Worm (Caenorhabditis elegans): ENCODE data around the gene nhr-203.

nhr-203 gene

DNA sequence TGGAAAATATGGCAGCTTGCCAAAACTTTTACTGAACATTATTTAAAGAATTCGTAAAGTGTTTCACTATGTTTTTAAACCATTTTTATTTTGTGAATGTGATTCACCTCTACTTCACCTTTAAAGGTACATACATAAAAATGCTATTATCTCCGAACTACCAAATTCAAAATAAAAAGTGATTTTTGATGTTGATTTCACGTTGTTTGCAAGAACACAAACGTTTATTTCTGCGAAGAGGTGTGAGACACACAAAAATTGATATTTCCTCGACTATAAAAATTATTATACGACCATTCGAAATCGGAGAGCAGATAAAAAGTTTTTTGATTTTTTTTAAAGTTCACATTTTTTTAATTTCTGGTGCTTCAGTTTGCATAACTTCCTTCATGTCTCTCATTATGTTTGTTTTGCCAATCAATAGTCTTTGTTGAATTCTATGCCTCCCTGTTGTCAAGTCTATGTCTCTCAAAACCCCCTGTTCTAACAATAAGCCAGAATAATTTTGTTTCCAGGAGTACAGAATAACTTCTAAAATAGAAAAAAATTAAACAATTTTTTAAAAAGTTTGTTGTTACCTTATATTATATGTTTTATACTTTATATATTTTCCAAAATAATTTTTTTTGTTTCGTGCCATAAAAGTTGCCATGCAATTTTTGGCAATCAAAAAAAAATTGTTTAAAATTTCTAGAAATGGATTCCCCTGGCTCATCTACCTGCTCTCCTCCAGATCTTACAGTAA is 8.7 kb upstream of the nhr-203 start, which contains the start of gene nhr-123:
TSS of gene nhr-123 (plus strand) at position 695 of the 745 bp plus-strand sequence.
- TF ChIP-seq unc-39 (tag; optimal IDR thresholded peaks at IDR 0.05) (no peak), nhr-25 (tag; optimal IDR thresholded peaks at IDR 0.05; ENCODE audit: borderline replicate concordance, insufficient read depth) (no peak), hif-1 (tag; optimal IDR thresholded peaks at IDR 0.05) (no peak), unc-62 (GFP tag; optimal IDR thresholded peaks at IDR 0.05 in 1 of 2) (peak in 1 of 2 experiments; percentile 25), unc-62 (tag; optimal IDR thresholded peaks at IDR 0.05) (no peak), tra-1 (GFP tag; IDR thresholded peaks at IDR 0.05) (no peak), saeg-2 (GFP tag; IDR thresholded peaks at IDR 0.05) (no peak), daf-8 (GFP tag; IDR thresholded peaks at IDR 0.05) (no peak), daf-16 (GFP tag; optimal IDR thresholded peaks at IDR 0.05) (no peak), daf-16 (tag; optimal IDR thresholded peaks at IDR 0.05) (peak; percentile 67), mxl-2 (GFP tag; conservative IDR thresholded peaks at IDR 0.05) (no peak), zip-2 (tag; optimal IDR thresholded peaks at IDR 0.05) (no peak), nhr-77 (tag; optimal IDR thresholded peaks at IDR 0.05) (no peak), hlh-11 (tag; optimal IDR thresholded peaks at IDR 0.05) (no peak), attf-4 (tag; optimal IDR thresholded peaks at IDR 0.05) (no peak), ceh-32 (tag; optimal IDR thresholded peaks at IDR 0.05; ENCODE audit: poor library complexity) (no peak), duxl-1 (tag; optimal IDR thresholded peaks at IDR 0.05; ENCODE audit: poor library complexity) (no peak), mep-1 (tag; optimal IDR thresholded peaks at IDR 0.05) (no peak), tag-97 (GFP tag; IDR thresholded peaks at IDR 0.05) (no peak), dmd-9 (GFP tag; IDR thresholded peaks at IDR 0.05) (no peak), ceh-44 (GFP tag; IDR thresholded peaks at IDR 0.05) (no peak), php-3 (GFP tag; IDR thresholded peaks at IDR 0.05) (0 out of 2 replicates have a peak, but pooled peaks have one; percentile 21), dve-1 (tag; optimal IDR thresholded peaks at IDR 0.05; ENCODE audit: insufficient read depth) (peak; percentile 5), nhr-28 (tag; optimal IDR thresholded peaks at IDR 0.05) (peak; percentile 46)

- TF ChIP-seq aha-1 (tag): peak; percentile 53
- TF ChIP-seq ces-1 (GFP tag; optimal IDR thresholded peaks at IDR 0.05): no peak
- no peak for TF ChIP-seq unc-39 (tag; optimal IDR thresholded peaks at IDR 0.05)
- no peak for TF ChIP-seq daf-19 (GFP tag; conservative IDR thresholded peaks at IDR 0.05)
Measured at ce11 chrV:453569-453968, 6.0 kb upstream of the nhr-203 start, which contains the start of gene nhr-98. Gene nhr-98, plus strand, starts transcription at chrV:453869.

DNA sequence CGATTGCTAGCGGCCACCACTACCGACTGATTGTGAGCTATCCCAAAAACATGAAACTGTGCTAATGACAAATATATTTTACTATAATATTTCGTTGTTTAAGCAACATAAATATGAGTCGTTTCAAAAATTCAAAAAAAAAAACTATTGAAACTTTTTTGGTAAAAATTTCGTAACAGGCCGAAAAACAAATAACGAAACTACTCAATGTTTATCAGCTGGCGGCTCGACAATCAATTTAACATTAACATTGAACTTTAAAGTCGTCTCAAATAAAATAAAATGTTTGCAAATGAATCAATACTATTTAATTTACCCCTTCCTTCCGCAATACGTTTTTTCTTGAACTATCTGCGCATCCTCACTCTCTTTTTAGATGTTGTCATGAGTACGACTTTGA is 1.8 kb upstream of the nhr-203 start:
- TF ChIP-seq arid-1 (GFP tag; conservative IDR thresholded peaks at IDR 0.05) (no peak), nhr-28 (tag; optimal IDR thresholded peaks at IDR 0.05) (peak; percentile 36), pqm-1 (tag; optimal IDR thresholded peaks at IDR 0.05) (peak; percentile 18), daf-16 (GFP tag; optimal IDR thresholded peaks at IDR 0.05) (no peak), daf-16 (tag; optimal IDR thresholded peaks at IDR 0.05) (peak; percentile 62), dve-1 (tag; optimal IDR thresholded peaks at IDR 0.05; ENCODE audit: insufficient read depth) (peak; percentile 23)

DNA sequence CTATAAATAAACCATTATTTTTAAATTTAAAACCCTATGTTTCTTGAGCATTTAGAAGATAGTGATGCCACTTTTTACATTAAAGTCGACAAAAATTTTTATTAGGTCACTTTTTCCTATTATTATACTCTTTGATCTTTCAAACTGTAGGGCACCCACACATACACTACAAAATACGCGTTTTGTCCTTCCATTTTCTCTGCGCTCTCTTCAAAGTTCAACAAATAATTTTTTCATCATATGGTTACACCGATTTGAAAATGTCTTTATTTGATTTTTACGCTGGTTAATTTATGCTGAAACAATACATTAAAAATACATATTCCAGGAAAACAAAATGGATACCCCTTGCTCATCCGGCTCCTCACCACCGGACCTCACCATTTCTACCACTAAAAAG is 2.7 kb downstream of the nhr-203 start, which contains the start of gene nhr-202:
TSS of gene nhr-202 (plus strand) at position 326 of the 400 bp plus-strand sequence.
- TF ChIP-seq snpc-1.2 (GFP tag; IDR thresholded peaks at IDR 0.05): no peak
- TF ChIP-seq lin-1 (GFP tag; IDR thresholded peaks at IDR 0.05): no peak
- TF ChIP-seq lin-38 (GFP tag; IDR thresholded peaks at IDR 0.05): no peak
- TF ChIP-seq nhr-41 (GFP tag; IDR thresholded peaks at IDR 0.05): no peak
- no peak for TF ChIP-seq ceh-20 (GFP tag; IDR thresholded peaks at IDR 0.05)
- no peak for TF ChIP-seq F37D6.2 (tag; optimal IDR thresholded peaks at IDR 0.05)
- no peak for TF ChIP-seq nhr-25 (tag; optimal IDR thresholded peaks at IDR 0.05; ENCODE audit: borderline replicate concordance, insufficient read depth)
- TF ChIP-seq ZK546.5 (tag; optimal IDR thresholded peaks at IDR 0.05): no peak
- TF ChIP-seq nhr-111 (GFP tag; optimal IDR thresholded peaks at IDR 0.05): no peak
- peak; percentile 47 for TF ChIP-seq hlh-11 (tag; optimal IDR thresholded peaks at IDR 0.05)
- no peak for TF ChIP-seq lir-3 (tag; optimal IDR thresholded peaks at IDR 0.05)
- TF ChIP-seq F10B5.3 (tag; optimal IDR thresholded peaks at IDR 0.05): no peak
- TF ChIP-seq nhr-6 (tag; optimal IDR thresholded peaks at IDR 0.05): no peak
- no peak for TF ChIP-seq egl-43 (GFP tag; IDR thresholded peaks at IDR 0.05)
- TF ChIP-seq Y48G9A.11 (GFP tag; IDR thresholded peaks at IDR 0.05): no peak
- no peak for TF ChIP-seq php-3 (GFP tag; IDR thresholded peaks at IDR 0.05)
- no peak for TF ChIP-seq skn-1 (tag; optimal IDR thresholded peaks at IDR 0.05)
- TF ChIP-seq fos-1 (tag; optimal IDR thresholded peaks at IDR 0.05): no peak
- no peak for TF ChIP-seq zfp-2 (tag; optimal IDR thresholded peaks at IDR 0.05)
- no peak for TF ChIP-seq mxl-3 (GFP tag; optimal IDR thresholded peaks at IDR 0.05)

Data from whole organism, L4 larva.